Fruit fly (Drosophila melanogaster) S2 (cell line): ENCODE results near the gene CG12065.

Experiments
- CG8478 ChIP-seq: fragments of >200 bp; optimal IDR thresholded peaks from 2 replicates; lab custom pipeline; 2018
- CTCF ChIP-seq, 2 experiments: fragments of >200 bp; optimal IDR thresholded peaks; 2 replicates each; lab custom pipeline; 2018

Gene CG12065

DNA sequence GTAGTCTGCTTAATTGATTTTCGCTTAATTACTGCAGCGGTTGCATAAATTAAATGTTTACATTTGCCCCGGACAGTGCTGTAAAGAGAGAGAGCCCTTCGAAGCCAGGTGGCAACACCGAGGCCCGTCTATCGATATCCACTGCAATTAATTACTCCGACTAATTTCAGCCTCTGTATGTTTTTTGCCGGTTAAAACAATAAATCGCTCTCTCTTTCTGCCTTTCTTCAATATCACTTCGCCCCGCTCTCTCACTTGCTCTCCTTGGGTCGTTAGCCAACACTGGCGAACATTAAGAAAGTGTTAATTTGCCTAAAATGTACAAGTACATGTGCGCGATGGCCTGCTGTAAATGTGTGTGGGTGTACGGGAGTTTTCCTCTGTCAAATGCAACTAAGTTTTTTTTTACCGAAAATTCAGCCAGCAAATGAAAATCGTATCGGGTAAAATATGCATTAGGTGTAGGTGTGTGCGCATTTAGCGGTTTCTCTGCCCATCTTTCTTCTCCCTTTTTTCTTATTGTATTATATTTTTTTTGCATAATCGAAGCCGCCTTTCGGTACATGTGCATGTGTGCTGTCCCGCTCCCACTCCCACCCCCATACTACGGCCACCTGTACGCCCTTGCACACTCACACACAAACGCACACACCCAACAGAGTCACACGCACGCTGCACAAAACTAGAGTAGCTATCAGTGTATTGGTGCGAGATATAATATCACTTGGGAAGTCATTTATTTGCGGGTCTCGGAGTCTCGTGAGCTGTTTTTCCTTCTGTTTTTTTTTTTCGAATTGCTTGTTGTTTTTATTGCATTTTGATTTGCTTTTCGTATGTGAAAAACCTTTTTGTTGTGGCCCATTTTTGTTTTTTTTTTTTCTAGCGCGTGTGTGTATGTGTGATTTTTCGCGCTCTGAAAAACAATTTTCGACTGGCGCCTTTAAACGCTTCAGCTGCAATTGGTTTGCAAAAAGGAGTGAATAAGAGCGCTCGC lies 12.4 kb upstream of the CG12065 start:
- TF ChIP-seq CTCF (optimal IDR thresholded peaks at IDR 0.05; lab: Kevin White, UChicago) (no peak), CG8478 (lab: Kevin White, UChicago) (no peak)

DNA sequence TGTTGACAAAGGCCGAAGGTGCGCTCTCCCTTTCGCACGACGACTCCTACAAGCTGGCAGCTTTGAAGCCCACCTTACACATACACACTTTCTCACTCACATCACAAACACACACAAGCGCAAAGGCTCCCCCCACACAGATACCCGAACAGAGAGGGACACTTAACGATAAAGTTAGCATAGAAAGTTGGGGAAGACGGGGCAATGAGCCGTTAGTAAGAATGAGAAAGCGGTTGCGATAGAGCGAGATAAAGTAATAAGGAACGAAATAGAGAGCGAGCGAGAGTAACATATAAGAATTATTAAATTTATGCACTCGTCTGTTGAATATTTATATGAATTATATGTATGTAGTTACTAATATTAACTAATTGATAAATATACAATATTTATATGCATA lies 5.1 kb upstream of the CG12065 start:
- TF ChIP-seq CG8478 (lab: Kevin White, UChicago): no peak
- no peak for TF ChIP-seq CTCF (optimal IDR thresholded peaks at IDR 0.05; lab: Kevin White, UChicago)

DNA sequence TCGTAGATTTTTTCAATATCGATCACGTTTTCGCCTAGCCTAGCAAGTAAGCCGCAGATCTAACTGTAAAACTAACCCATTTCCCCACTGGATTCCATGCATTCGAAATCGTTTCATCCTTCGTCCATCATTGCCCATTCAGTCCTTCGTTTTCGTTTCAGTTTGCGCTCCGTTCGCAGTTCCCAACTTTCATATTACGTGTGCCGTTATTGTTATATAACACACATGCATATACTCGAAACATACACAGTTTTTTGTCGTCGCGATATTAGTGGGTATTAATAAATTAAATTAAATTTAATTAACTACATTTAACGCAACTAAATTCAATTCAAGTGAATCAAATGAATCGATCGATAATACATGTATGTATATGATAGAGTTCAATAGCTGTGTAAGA lies 4.5 kb upstream of the CG12065 start:
- no peak for TF ChIP-seq CTCF (optimal IDR thresholded peaks at IDR 0.05; lab: Kevin White, UChicago)
- TF ChIP-seq CG8478 (lab: Kevin White, UChicago): no peak

- no peak for TF ChIP-seq CG8478 (lab: Kevin White, UChicago)
- TF ChIP-seq CTCF (optimal IDR thresholded peaks at IDR 0.05; lab: Kevin White, UChicago): no peak
These were observed 3.3 kb upstream of the CG12065 start, which contains the start of gene CG12111 for dm6 chrX:8570848-8571247. Gene CG12111 (minus strand): TSS chrX:8570948.

DNA sequence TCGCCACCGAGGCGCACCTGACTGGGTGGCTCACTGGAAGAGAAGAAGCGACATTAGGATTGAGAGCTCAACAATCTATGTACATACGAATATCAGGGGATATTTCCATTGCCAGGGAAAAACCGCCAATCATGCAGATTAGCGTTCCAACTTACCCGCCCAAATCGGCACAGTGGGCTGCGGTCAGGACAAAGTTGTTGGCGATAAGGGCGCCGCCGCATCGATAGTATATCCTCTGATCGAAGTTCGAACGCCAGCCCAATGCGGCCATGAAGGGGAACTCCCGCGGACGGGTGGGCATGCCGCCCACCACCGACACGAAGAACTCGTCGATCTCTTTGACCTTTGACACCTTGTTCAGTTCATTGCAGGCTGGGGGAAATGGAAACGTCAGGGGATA lies 2.2 kb upstream of the CG12065 start:
- TF ChIP-seq CG8478 (lab: Kevin White, UChicago): no peak
- TF ChIP-seq CTCF (optimal IDR thresholded peaks at IDR 0.05; lab: Kevin White, UChicago): no peak

- TF ChIP-seq CG8478 (lab: Kevin White, UChicago) (no peak), CTCF (optimal IDR thresholded peaks at IDR 0.05; lab: Kevin White, UChicago) (no peak)
These were observed 1.0 kb upstream of the CG12065 start, which contains the start of gene spirit for dm6 chrX:8572939-8573594. Gene spirit (minus strand): TSS chrX:8573593.

DNA sequence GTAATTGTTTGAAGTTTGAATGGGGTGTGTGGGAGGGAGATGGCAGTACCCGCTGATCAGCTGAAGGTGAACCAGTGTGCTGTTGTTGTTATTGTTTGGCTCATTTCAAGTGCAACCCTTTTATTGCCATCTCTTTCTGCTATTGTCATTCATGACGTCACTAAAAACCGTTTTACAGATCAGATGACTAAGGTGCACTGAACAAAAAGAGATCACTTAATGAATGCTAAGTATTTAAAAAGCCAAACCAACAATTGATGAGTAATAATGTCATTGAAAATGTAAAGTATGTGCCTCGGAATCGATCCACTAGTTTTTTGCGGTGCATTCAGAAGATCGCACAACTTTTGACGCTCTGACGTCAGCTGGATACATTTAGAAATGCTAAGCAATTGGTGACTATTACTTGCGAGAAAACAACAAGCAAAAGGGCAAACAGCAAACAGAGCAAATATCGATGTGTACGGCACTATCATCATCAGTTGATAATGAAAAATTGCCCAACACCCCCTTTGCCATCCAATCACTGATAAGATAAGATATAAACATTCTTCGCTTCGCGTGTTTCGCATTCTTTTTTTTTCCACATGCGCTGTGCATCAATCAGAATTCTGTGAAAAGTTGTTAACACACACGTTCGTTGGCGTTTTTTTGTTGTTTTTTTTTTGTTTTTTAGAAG lies 705 bp downstream of the CG12065 start:
- TF ChIP-seq CG8478 (lab: Kevin White, UChicago) (no peak), CTCF (optimal IDR thresholded peaks at IDR 0.05; lab: Kevin White, UChicago) (no peak)

- TF ChIP-seq CG8478 (lab: Kevin White, UChicago) (no peak), CTCF (optimal IDR thresholded peaks at IDR 0.05; lab: Kevin White, UChicago) (no peak)
These were observed 2.6 kb downstream of the CG12065 start for dm6 chrX:8576675-8577074.

DNA sequence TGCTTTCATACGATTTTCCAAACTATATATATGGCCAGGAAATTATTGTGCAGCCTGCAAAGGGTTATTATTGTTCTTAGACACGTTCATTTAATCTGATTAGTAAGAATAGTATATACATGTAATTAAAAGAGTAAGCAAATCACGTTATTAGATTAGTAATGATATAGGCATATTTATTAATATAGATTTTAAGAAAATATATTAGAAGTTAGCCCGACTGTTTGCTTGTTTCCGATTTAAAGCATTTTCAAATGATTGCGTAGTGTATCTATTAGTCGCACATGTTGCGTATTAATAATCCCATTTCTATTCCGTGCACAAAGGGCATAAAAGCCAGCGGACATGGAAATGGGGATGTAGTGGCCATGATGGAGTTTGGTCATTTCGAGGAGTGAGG lies 5.0 kb downstream of the CG12065 start:
- TF ChIP-seq CTCF (optimal IDR thresholded peaks at IDR 0.05; lab: Kevin White, UChicago) (no peak), CG8478 (lab: Kevin White, UChicago) (no peak)

- TF ChIP-seq CTCF (optimal IDR thresholded peaks at IDR 0.05; lab: Kevin White, UChicago) (no peak), CG8478 (lab: Kevin White, UChicago) (no peak)
These were observed 5.8 kb downstream of the CG12065 start for dm6 chrX:8579875-8580274.

- TF ChIP-seq CG8478 (lab: Kevin White, UChicago) (no peak), CTCF (optimal IDR thresholded peaks at IDR 0.05; lab: Kevin White, UChicago) (no peak)
These were observed 6.7 kb downstream of the CG12065 start for dm6 chrX:8580794-8581193.

- no peak for TF ChIP-seq CTCF (optimal IDR thresholded peaks at IDR 0.05; lab: Kevin White, UChicago)
- no peak for TF ChIP-seq CG8478 (lab: Kevin White, UChicago)
These were observed 9.1 kb downstream of the CG12065 start for dm6 chrX:8583159-8583558.

DNA sequence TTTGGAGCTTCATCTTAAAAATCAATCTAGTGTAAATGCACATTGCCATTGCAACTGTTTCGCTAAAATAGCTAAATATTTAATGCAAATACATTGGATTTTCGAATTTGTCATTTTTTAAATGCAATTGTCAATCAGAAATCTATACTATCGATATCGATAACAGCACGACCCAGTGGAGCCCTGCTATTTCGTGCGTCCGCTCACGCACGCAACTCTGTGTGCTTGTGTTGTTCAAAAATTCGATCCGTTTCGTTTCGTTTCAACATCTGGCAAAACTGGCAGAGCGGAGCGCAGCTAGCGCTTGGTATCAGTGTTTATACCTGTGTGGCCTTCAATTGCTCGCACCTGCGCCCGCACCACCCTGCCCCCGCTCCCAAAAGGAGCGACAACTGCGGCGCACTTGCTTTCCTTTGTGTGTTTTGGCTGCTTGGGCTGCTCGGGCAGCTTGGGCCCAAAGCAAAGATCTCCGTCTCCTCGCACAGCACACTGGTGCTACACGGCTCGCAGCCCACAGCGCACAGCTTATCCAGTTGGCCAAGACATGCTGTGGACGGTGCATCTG lies 14.6 kb downstream of the CG12065 start, which contains the start of gene CG12081:
Gene CG12081 (plus strand): TSS at position 205 of the 565 bp plus-strand sequence.
- TF ChIP-seq CG8478 (lab: Kevin White, UChicago) (no peak), CTCF (optimal IDR thresholded peaks at IDR 0.05; lab: Kevin White, UChicago) (peak; percentile 22 to 26)

DNA sequence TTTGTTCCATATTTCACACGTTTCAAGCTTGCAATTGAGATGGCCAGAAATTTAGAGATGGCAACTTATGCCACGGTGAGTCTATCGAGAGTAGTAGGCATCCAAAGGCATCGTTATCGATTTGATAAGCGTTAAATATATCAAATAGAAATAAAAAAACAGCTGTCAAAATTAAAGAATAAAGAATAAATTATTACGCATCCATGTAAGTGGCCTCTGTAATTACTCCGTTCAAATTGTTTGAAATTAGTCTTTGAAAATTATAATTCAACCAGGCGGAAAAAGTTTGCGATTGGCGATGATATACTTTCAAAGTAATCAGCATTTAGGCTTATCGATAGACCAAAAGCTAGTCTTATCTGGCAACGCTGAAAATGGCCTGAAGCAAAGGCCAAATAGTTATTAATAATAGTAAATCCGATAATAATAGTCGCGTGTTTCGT lies 17.6 kb downstream of the CG12065 start, which contains the start of the genes CG12659 and Crag:
Gene CG12659 (minus strand): TSS at position 45 of the 443 bp plus-strand sequence.
Gene Crag (plus strand): TSS at position 347 of the 443 bp plus-strand sequence.
- TF ChIP-seq CTCF (optimal IDR thresholded peaks at IDR 0.05; lab: Kevin White, UChicago) (no peak), CG8478 (lab: Kevin White, UChicago) (no peak)
